Fruit fly (Drosophila melanogaster): Measurements from ENCODE around the gene Las.

dm6 chr3L:20385006-20385405 lies 47.2 kb downstream of the Las start:
- TF ChIP-seq GATAd (GFP tag; optimal IDR thresholded peaks at IDR 0.05) (no peak), N (GFP tag; optimal IDR thresholded peaks at IDR 0.05) (no peak), usp (GFP tag; optimal IDR thresholded peaks at IDR 0.05) (no peak), foxo (GFP tag; optimal IDR thresholded peaks at IDR 0.05) (no peak), CrebA (GFP tag; optimal IDR thresholded peaks at IDR 0.05; ENCODE audit: borderline replicate concordance) (no peak), CG32264 (GFP tag; optimal IDR thresholded peaks at IDR 0.05) (no peak), br (GFP tag; optimal IDR thresholded peaks at IDR 0.05) (no peak), Abd-B (GFP tag; optimal IDR thresholded peaks at IDR 0.05) (no peak), h (GFP tag; optimal IDR thresholded peaks at IDR 0.05) (no peak), lola (GFP tag; optimal IDR thresholded peaks at IDR 0.05) (no peak)

Measured in whole organism, wandering third instar larva.